Worm (Caenorhabditis elegans): ENCODE measurements around the gene srd-29.

ce11 chrV:7624152-7624551, 11.4 kb upstream of the srd-29 start, which contains the start of gene C50E3.13:
- no peak for TF ChIP-seq flt-1 (GFP tag; IDR thresholded peaks at IDR 0.05)
- TF ChIP-seq cog-1 (tag; optimal IDR thresholded peaks at IDR 0.05): no peak
- no peak for TF ChIP-seq ref-1 (GFP tag; conservative IDR thresholded peaks at IDR 0.05)
- TF ChIP-seq med-1 (GFP tag; optimal IDR thresholded peaks at IDR 0.05; ENCODE audit: insufficient read depth): no peak
- TF ChIP-seq T22C8.4 (GFP tag; IDR thresholded peaks at IDR 0.05): no peak
- TF ChIP-seq klf-2 (GFP tag; conservative IDR thresholded peaks at IDR 0.05): no peak
- TF ChIP-seq ztf-29 (GFP tag; IDR thresholded peaks at IDR 0.05): no peak
- TF ChIP-seq tab-1 (GFP tag; IDR thresholded peaks at IDR 0.05): no peak
